Worm (Caenorhabditis elegans): Measurements from ENCODE around the gene ZC190.10.

ce11 chrV:8668224-8668623 is 27.9 kb downstream of the ZC190.10 start:
- TF ChIP-seq lin-13 (GFP tag; optimal IDR thresholded peaks at IDR 0.05) (no peak), elt-3 (tag; optimal IDR thresholded peaks at IDR 0.05) (no peak), pqm-1 (tag; optimal IDR thresholded peaks at IDR 0.05) (no peak), grh-1 (GFP tag; IDR thresholded peaks at IDR 0.05) (no peak), snpc-4 (tag; optimal IDR thresholded peaks at IDR 0.05) (no peak), ets-5 (GFP tag; IDR thresholded peaks at IDR 0.05) (no peak), unc-130 (tag; optimal IDR thresholded peaks at IDR 0.05) (no peak), efl-1 (optimal IDR thresholded peaks at IDR 0.05) (no peak), efl-1 (GFP tag; optimal IDR thresholded peaks at IDR 0.05 in 1 of 2) (no peak), nhr-47 (tag; optimal IDR thresholded peaks at IDR 0.05) (no peak), unc-62 (GFP tag; optimal IDR thresholded peaks at IDR 0.05) (no peak), aha-1 (tag; optimal IDR thresholded peaks at IDR 0.05) (no peak)
